Worm (Caenorhabditis elegans) whole organism, mixed stage, embryonic: Measurements from ENCODE around the gene srlf-35.

Experiments used
- bed-3 ChIP-seq: fragments of 200-800 bp; sonication (Bioruptor generic); optimal IDR thresholded peaks from 3 replicates; lab custom pipeline; 2018; ENCODE audit warnings: mild to moderate bottlenecking, missing genetic modification characterization, moderate library complexity, missing compliant biosample characterization
- ceh-39 ChIP-seq: fragments of 150-350 bp; optimal IDR thresholded peaks from 2 replicates; lab custom pipeline; 2014; ENCODE audit warnings: missing biosample characterization, missing genetic modification characterization
- ceh-43 ChIP-seq: fragments of 200-800 bp; sonication (Bioruptor generic); optimal IDR thresholded peaks from 2 replicates; lab custom pipeline; 2018; ENCODE audit warnings: mild to moderate bottlenecking, missing genetic modification characterization, moderate library complexity, missing compliant biosample characterization
- ceh-83 ChIP-seq: fragments of 200-800 bp; sonication (Bioruptor generic); optimal IDR thresholded peaks from 2 replicates; lab custom pipeline; 2018; ENCODE audit warnings: mild to moderate bottlenecking, missing genetic modification characterization, missing compliant biosample characterization
- ces-1 ChIP-seq: fragments of 150-350 bp; optimal IDR thresholded peaks from 2 replicates; lab custom pipeline; 2014; ENCODE audit warnings: missing biosample characterization, missing genetic modification reagents, missing genetic modification characterization
- drap-1 ChIP-seq: fragments of 200-800 bp; sonication (Bioruptor generic); optimal IDR thresholded peaks from 3 replicates; lab custom pipeline; 2018; ENCODE audit warnings: mild to moderate bottlenecking, missing genetic modification characterization, missing compliant biosample characterization
- hlh-1 ChIP-seq: fragments of 150-350 bp; optimal IDR thresholded peaks from 2 replicates; lab custom pipeline; 2014; ENCODE audit warnings: missing biosample characterization, missing genetic modification reagents, missing genetic modification characterization
- lin-13 ChIP-seq: fragments of 150-350 bp; optimal IDR thresholded peaks from 2 replicates; lab custom pipeline; 2014; ENCODE audit warnings: missing biosample characterization, missing genetic modification characterization
- lsy-2 ChIP-seq: fragments of 150-350 bp; optimal IDR thresholded peaks from 2 replicates; lab custom pipeline; 2014; ENCODE audit warnings: missing biosample characterization, missing genetic modification characterization
- mab-5 ChIP-seq: fragments of 150-350 bp; optimal IDR thresholded peaks from 2 replicates; lab custom pipeline; 2014; ENCODE audit warnings: missing biosample characterization, missing genetic modification characterization
- mls-2 ChIP-seq: sonication (generic microtip); optimal IDR thresholded peaks from 2 replicates; lab custom pipeline; 2016; ENCODE audit warnings: mild to moderate bottlenecking, missing genetic modification characterization, moderate library complexity, missing compliant biosample characterization
- nhr-12 ChIP-seq: fragments of 150-350 bp; optimal IDR thresholded peaks from 2 replicates; lab custom pipeline; 2014; ENCODE audit warnings: missing biosample characterization, missing genetic modification characterization
- nhr-2 ChIP-seq: fragments of 150-350 bp; optimal IDR thresholded peaks from 2 replicates; lab custom pipeline; 2014; ENCODE audit warnings: missing biosample characterization, missing genetic modification characterization
- nhr-237 ChIP-seq: fragments of 150-350 bp; optimal IDR thresholded peaks from 2 replicates; lab custom pipeline; 2014; ENCODE audit warnings: missing biosample characterization, missing genetic modification characterization
- nhr-28 ChIP-seq: fragments of 150-350 bp; optimal IDR thresholded peaks from 2 replicates; lab custom pipeline; 2014; ENCODE audit warnings: missing biosample characterization, missing genetic modification characterization
- pha-4 ChIP-seq: fragments of 150-350 bp; optimal IDR thresholded peaks from 2 replicates; lab custom pipeline; 2018; ENCODE audit warnings: missing biosample characterization, missing genetic modification reagents, missing genetic modification characterization
- snpc-4 ChIP-seq: fragments of 150-350 bp; optimal IDR thresholded peaks from 2 replicates; lab custom pipeline; 2014; ENCODE audit warnings: missing biosample characterization, missing genetic modification characterization
- sptf-1 ChIP-seq: sonication (generic microtip); optimal IDR thresholded peaks from 2 replicates; lab custom pipeline; 2017; ENCODE audit warnings: mild to moderate bottlenecking, missing genetic modification characterization, moderate library complexity, missing compliant biosample characterization
- unc-39 ChIP-seq: fragments of 150-350 bp; optimal IDR thresholded peaks from 2 replicates; lab custom pipeline; 2014; ENCODE audit warnings: missing biosample characterization, missing genetic modification characterization
- unc-62 ChIP-seq: fragments of 150-350 bp; optimal IDR thresholded peaks from 2 replicates; lab custom pipeline; 2014; ENCODE audit warnings: missing biosample characterization, missing genetic modification reagents, missing genetic modification characterization
- zip-8 ChIP-seq: fragments of 150-350 bp; optimal IDR thresholded peaks from 2 replicates; lab custom pipeline; 2014; ENCODE audit warnings: missing biosample characterization, missing genetic modification characterization

Gene srlf-35

ce11 chrV:543169-543568 lies 39.3 kb downstream of the srlf-35 start, which contains the start of gene C14C6.3:
C14C6.3 (plus strand) TSS chrV:543469.
- TF ChIP-seq zip-8 (tag; lab: Kevin White, UChicago) (no peak), drap-1 (GFP tag; lab: Kevin White, UChicago) (no peak), ceh-39 (tag; lab: Kevin White, UChicago) (no peak), unc-62 (GFP tag; lab: Kevin White, UChicago) (no peak), bed-3 (GFP tag; lab: Kevin White, UChicago) (no peak), lin-13 (tag; lab: Kevin White, UChicago) (no peak), nhr-237 (tag; lab: Kevin White, UChicago) (no peak), nhr-12 (no peak), ceh-43 (no peak), ces-1 (GFP tag; lab: Kevin White, UChicago) (no peak), lsy-2 (no peak), snpc-4 (tag; lab: Kevin White, UChicago) (no peak), unc-39 (tag; lab: Kevin White, UChicago) (no peak), pha-4 (tag; lab: Kevin White, UChicago) (no peak)

- TF ChIP-seq snpc-4 (tag; lab: Kevin White, UChicago) (no peak), mls-2 (tag; lab: Kevin White, UChicago) (no peak), lin-13 (tag; lab: Kevin White, UChicago) (no peak), lsy-2 (no peak), unc-39 (tag; lab: Kevin White, UChicago) (no peak), hlh-1 (tag; lab: Kevin White, UChicago) (no peak), sptf-1 (tag; lab: Kevin White, UChicago) (no peak), nhr-2 (tag; lab: Kevin White, UChicago) (no peak), drap-1 (GFP tag; lab: Kevin White, UChicago) (no peak)
These were observed 44.2 kb downstream of the srlf-35 start, which contains the start of gene C14C6.6 for ce11 chrV:547980-548379. C14C6.6 (minus strand) TSS chrV:548080.

- TF ChIP-seq mab-5 (tag; lab: Kevin White, UChicago) = no peak
- no peak for TF ChIP-seq ceh-83 (GFP tag; lab: Kevin White, UChicago)
These were observed 48.6 kb downstream of the srlf-35 start for ce11 chrV:552406-552805.

- no peak for TF ChIP-seq nhr-28
- no peak for TF ChIP-seq lsy-2
- no peak for TF ChIP-seq sptf-1 (tag; lab: Kevin White, UChicago)
- TF ChIP-seq unc-39 (tag; lab: Kevin White, UChicago) = no peak
These were observed 49.2 kb downstream of the srlf-35 start, which contains the start of gene C14C6.8 for ce11 chrV:553067-553466. C14C6.8 (minus strand) TSS chrV:553167.
